Fruit fly (Drosophila melanogaster): ENCODE data around the gene Teh4.

Gene Teh4

dm6 chr3L:4145229-4145628, 32.8 kb downstream of the Teh4 start:
- TF ChIP-seq foxo (GFP tag; optimal IDR thresholded peaks at IDR 0.05) (no peak), Hr83 (GFP tag; optimal IDR thresholded peaks at IDR 0.05; ENCODE audit: poor library complexity, severe bottlenecking) (no peak), Rel (GFP tag; optimal IDR thresholded peaks at IDR 0.05) (no peak), Rel (tag; optimal IDR thresholded peaks at IDR 0.05) (peak; percentile 76)

- no peak for TF ChIP-seq tai (GFP tag; optimal IDR thresholded peaks at IDR 0.05)
- no peak for TF ChIP-seq dsf (GFP tag; optimal IDR thresholded peaks at IDR 0.05; ENCODE audit: borderline replicate concordance)
- TF ChIP-seq Hr78 (GFP tag; optimal IDR thresholded peaks at IDR 0.05): no peak
- TF ChIP-seq OdsH (GFP tag; optimal IDR thresholded peaks at IDR 0.05): no peak
- TF ChIP-seq Myc (optimal IDR thresholded peaks at IDR 0.05): no peak
- no peak for TF ChIP-seq N (GFP tag; optimal IDR thresholded peaks at IDR 0.05)
- no peak for TF ChIP-seq GATAd (GFP tag; optimal IDR thresholded peaks at IDR 0.05)
- no peak for TF ChIP-seq jim (GFP tag; optimal IDR thresholded peaks at IDR 0.05)
- no peak for TF ChIP-seq brk (GFP tag; optimal IDR thresholded peaks at IDR 0.05)
- no peak for TF ChIP-seq Mio (GFP tag; optimal IDR thresholded peaks at IDR 0.05)
- TF ChIP-seq lola (GFP tag; optimal IDR thresholded peaks at IDR 0.05): no peak
- no peak for TF ChIP-seq Abd-B (GFP tag; optimal IDR thresholded peaks at IDR 0.05)
- TF ChIP-seq fru (GFP tag; optimal IDR thresholded peaks at IDR 0.05): no peak
- TF ChIP-seq sage (GFP tag; optimal IDR thresholded peaks at IDR 0.05): no peak
- no peak for TF ChIP-seq HLH106 (tag; optimal IDR thresholded peaks at IDR 0.05)
- no peak for TF ChIP-seq Rel (GFP tag; optimal IDR thresholded peaks at IDR 0.05)
- no peak for TF ChIP-seq Rel (tag; optimal IDR thresholded peaks at IDR 0.05)
- TF ChIP-seq ey (GFP tag; optimal IDR thresholded peaks at IDR 0.05): no peak
- TF ChIP-seq Vsx2 (GFP tag; optimal IDR thresholded peaks at IDR 0.05; ENCODE audit: partially characterized antibody): no peak
- TF ChIP-seq rgr (GFP tag; optimal IDR thresholded peaks at IDR 0.05): no peak
- no peak for TF ChIP-seq Dfd (GFP tag; optimal IDR thresholded peaks at IDR 0.05)
Observed at dm6 chr3L:4142064-4142463, 36.0 kb downstream of the Teh4 start, which contains the start of gene CG32260. TSS of gene CG32260 (plus strand) at chr3L:4142364.

DNA sequence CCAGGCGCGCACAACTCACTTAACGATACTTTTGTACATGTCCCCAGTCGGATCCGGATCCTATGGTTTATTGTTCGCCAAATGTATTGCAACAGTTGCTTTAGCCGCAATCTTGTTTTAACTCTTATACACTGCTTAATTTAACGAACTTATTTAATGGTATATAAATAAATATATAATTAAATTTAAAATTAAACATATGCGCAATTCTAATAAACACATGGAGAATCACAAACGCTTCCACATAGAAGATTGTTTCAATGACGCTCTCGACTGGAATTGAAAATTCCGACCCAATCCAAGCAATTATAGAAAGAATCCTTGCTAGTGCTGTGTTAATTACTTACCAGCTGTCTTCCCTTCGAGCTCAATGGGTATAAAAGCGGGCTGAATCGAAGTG, 36.9 kb downstream of the Teh4 start, which contains the start of gene Akh:
TSS of gene Akh (plus strand) at position 301 of the 400 bp plus-strand sequence.
- TF ChIP-seq tai (GFP tag; optimal IDR thresholded peaks at IDR 0.05): no peak
- no peak for TF ChIP-seq CG9705 (GFP tag; optimal IDR thresholded peaks at IDR 0.05)
- no peak for TF ChIP-seq lola (GFP tag; optimal IDR thresholded peaks at IDR 0.05)
- no peak for TF ChIP-seq psq (GFP tag; optimal IDR thresholded peaks at IDR 0.05)
- TF ChIP-seq OdsH (GFP tag; optimal IDR thresholded peaks at IDR 0.05): no peak
- TF ChIP-seq woc (GFP tag; optimal IDR thresholded peaks at IDR 0.05): no peak
- TF ChIP-seq fru (GFP tag; optimal IDR thresholded peaks at IDR 0.05): no peak
- no peak for TF ChIP-seq ey (GFP tag; optimal IDR thresholded peaks at IDR 0.05)
- TF ChIP-seq Dfd (GFP tag; optimal IDR thresholded peaks at IDR 0.05): no peak
- no peak for TF ChIP-seq usp (GFP tag; optimal IDR thresholded peaks at IDR 0.05)
- TF ChIP-seq Hr83 (GFP tag; optimal IDR thresholded peaks at IDR 0.05; ENCODE audit: poor library complexity, severe bottlenecking): no peak
- no peak for TF ChIP-seq dmrt93B (GFP tag; optimal IDR thresholded peaks at IDR 0.05)
- no peak for TF ChIP-seq Hr78 (GFP tag; optimal IDR thresholded peaks at IDR 0.05)
- TF ChIP-seq dsf (GFP tag; optimal IDR thresholded peaks at IDR 0.05; ENCODE audit: borderline replicate concordance): no peak
- TF ChIP-seq rgr (GFP tag; optimal IDR thresholded peaks at IDR 0.05): no peak
- TF ChIP-seq sv (GFP tag; optimal IDR thresholded peaks at IDR 0.05): no peak
- no peak for TF ChIP-seq dl (GFP tag; optimal IDR thresholded peaks at IDR 0.05; ENCODE audit: insufficient read depth in 1 of 2, partially characterized antibody in 2 of 2)
- no peak for TF ChIP-seq Hnf4 (GFP tag; optimal IDR thresholded peaks at IDR 0.05)
- no peak for TF ChIP-seq Jra (GFP tag; optimal IDR thresholded peaks at IDR 0.05)

- TF ChIP-seq Hr83 (GFP tag; optimal IDR thresholded peaks at IDR 0.05; ENCODE audit: poor library complexity, severe bottlenecking) (peak; percentile 31), psq (GFP tag; optimal IDR thresholded peaks at IDR 0.05) (peak; percentile 10), Jra (GFP tag; optimal IDR thresholded peaks at IDR 0.05) (peak; percentile 20), OdsH (GFP tag; optimal IDR thresholded peaks at IDR 0.05) (peak; percentile 28), h (GFP tag; optimal IDR thresholded peaks at IDR 0.05) (peak; percentile 33), foxo (GFP tag; optimal IDR thresholded peaks at IDR 0.05) (no peak), Rel (GFP tag; optimal IDR thresholded peaks at IDR 0.05) (no peak), Rel (tag; optimal IDR thresholded peaks at IDR 0.05) (peak; percentile 77), HLH106 (tag; optimal IDR thresholded peaks at IDR 0.05) (peak; percentile 9), lola (GFP tag; optimal IDR thresholded peaks at IDR 0.05) (no peak), Dfd (GFP tag; optimal IDR thresholded peaks at IDR 0.05) (no peak), Sp1 (GFP tag; optimal IDR thresholded peaks at IDR 0.05) (peak; percentile 46)
Observed at dm6 chr3L:4138804-4139521, 39.1 kb downstream of the Teh4 start, which contains the start of the genes Rop and Ras64B. TSS of gene Rop (minus strand) at chr3L:4138996. TSS of gene Ras64B (plus strand) at chr3L:4139076.

Data from whole organism, wandering third instar larva.